Fruit fly (Drosophila melanogaster) whole organism, embryonic: ENCODE measurements around the gene Nrx-IV.

ENCODE experiments used
- Atf6 ChIP-seq: fragments of 200-800 bp; sonication (Bioruptor generic); IDR thresholded peaks from 2 replicates; pipeline ENCODE4 v1.3.6; 2022; ENCODE audit warnings: missing biosample characterization, missing genetic modification characterization
- BEAF-32 ChIP-seq: fragments of 200-800 bp; sonication (Bioruptor generic); optimal IDR thresholded peaks from 3 replicates; lab custom pipeline; 2017; ENCODE audit warnings: missing biosample characterization, missing genetic modification characterization, mild to moderate bottlenecking, moderate library complexity, missing genetic modification reagents
- CG10979 ChIP-seq: fragments of 200-800 bp; sonication (Bioruptor generic); optimal IDR thresholded peaks from 2 replicates; lab custom pipeline; 2018; ENCODE audit warnings: missing biosample characterization, mild to moderate bottlenecking, missing genetic modification characterization, moderate library complexity
- CG12104 ChIP-seq: fragments of 200-800 bp; sonication (Bioruptor generic); optimal IDR thresholded peaks from 3 replicates; lab custom pipeline; 2016; ENCODE audit warnings: missing biosample characterization, missing genetic modification characterization
- CG13296 ChIP-seq: fragments of 200-800 bp; sonication (Bioruptor generic); optimal IDR thresholded peaks from 3 replicates; lab custom pipeline; 2018; ENCODE audit warnings: missing biosample characterization, mild to moderate bottlenecking, missing genetic modification characterization
- CG14710 ChIP-seq: fragments of 200-800 bp; sonication (Bioruptor generic); optimal IDR thresholded peaks from 3 replicates; lab custom pipeline; 2019; ENCODE audit warnings: missing biosample characterization, mild to moderate bottlenecking, missing genetic modification characterization, moderate library complexity
- CG1529 ChIP-seq: fragments of 200-800 bp; sonication (Bioruptor generic); optimal IDR thresholded peaks from 3 replicates; lab custom pipeline; 2018; ENCODE audit warnings: missing biosample characterization, missing genetic modification characterization
- CG16779 ChIP-seq: fragments of 200-800 bp; sonication (Bioruptor generic); IDR thresholded peaks from 2 replicates; pipeline ENCODE4 v1.3.6; 2022; ENCODE audit warnings: missing biosample characterization, missing genetic modification characterization
- CG16815 ChIP-seq: fragments of 200-800 bp; sonication (Bioruptor generic); optimal IDR thresholded peaks from 3 replicates; lab custom pipeline; 2017; ENCODE audit warnings: missing biosample characterization, mild to moderate bottlenecking, missing genetic modification characterization
- CG17912 ChIP-seq: fragments of 200-800 bp; sonication (Bioruptor generic); optimal IDR thresholded peaks from 2 replicates; lab custom pipeline; 2018; ENCODE audit warnings: missing biosample characterization, mild to moderate bottlenecking, missing genetic modification characterization
- CG1792 ChIP-seq: fragments of 200-800 bp; sonication (Bioruptor generic); optimal IDR thresholded peaks from 2 replicates; lab custom pipeline; 2016; ENCODE audit warnings: missing biosample characterization, missing genetic modification characterization
- CG18764 ChIP-seq: fragments of 200-800 bp; sonication (Bioruptor generic); optimal IDR thresholded peaks from 3 replicates; lab custom pipeline; 2016; ENCODE audit warnings: missing biosample characterization, missing genetic modification characterization
- CG2199 ChIP-seq: fragments of 200-800 bp; sonication (Bioruptor generic); IDR thresholded peaks from 3 replicates; pipeline ENCODE4 v1.3.6; 2022; ENCODE audit warnings: missing biosample characterization, missing genetic modification characterization
- CG31441 ChIP-seq: fragments of 200-800 bp; sonication (Bioruptor generic); IDR thresholded peaks from 2 replicates; pipeline ENCODE4 v1.3.6; 2022; ENCODE audit warnings: missing biosample characterization, missing genetic modification characterization
- CG32772 ChIP-seq: fragments of 200-800 bp; sonication (Bioruptor generic); IDR thresholded peaks from 2 replicates; pipeline ENCODE4 v1.3.6; 2022; ENCODE audit warnings: missing biosample characterization, missing genetic modification characterization
- CG3281 ChIP-seq: fragments of 200-800 bp; sonication (Bioruptor generic); optimal IDR thresholded peaks from 3 replicates; lab custom pipeline; 2017; ENCODE audit warnings: missing biosample characterization, mild to moderate bottlenecking, missing genetic modification characterization
- CG6791 ChIP-seq: fragments of 200-800 bp; sonication (Bioruptor generic); IDR thresholded peaks from 3 replicates; pipeline ENCODE4 v1.3.6; 2022; ENCODE audit warnings: missing biosample characterization, missing genetic modification characterization; ENCODE audit not compliant: partially characterized antibody
- CG7786 ChIP-seq: fragments of 200-800 bp; sonication (Bioruptor generic); optimal IDR thresholded peaks from 2 replicates; lab custom pipeline; 2016; ENCODE audit warnings: missing biosample characterization, missing genetic modification characterization
- CG7928 ChIP-seq: fragments of 200-800 bp; sonication (Bioruptor generic); optimal IDR thresholded peaks from 2 replicates; lab custom pipeline; 2017; ENCODE audit warnings: missing biosample characterization, mild to moderate bottlenecking, missing genetic modification characterization
- Chrac-16 ChIP-seq: fragments of 200-800 bp; sonication (Bioruptor generic); optimal IDR thresholded peaks from 3 replicates; lab custom pipeline; 2016; ENCODE audit warnings: missing biosample characterization, missing genetic modification characterization
- Dek ChIP-seq: fragments of 200-800 bp; sonication (Bioruptor generic); optimal IDR thresholded peaks from 3 replicates; lab custom pipeline; 2019; ENCODE audit warnings: missing biosample characterization, mild to moderate bottlenecking, missing genetic modification characterization, moderate library complexity
- Dref ChIP-seq: fragments of 200-800 bp; sonication (Bioruptor generic); IDR thresholded peaks from 2 replicates; pipeline ENCODE4 v1.3.6; 2022; ENCODE audit warnings: missing biosample characterization, missing genetic modification characterization
- Fer1 ChIP-seq: fragments of 200-800 bp; sonication (Bioruptor generic); optimal IDR thresholded peaks from 2 replicates; lab custom pipeline; 2017; ENCODE audit warnings: missing biosample characterization, mild to moderate bottlenecking, missing genetic modification characterization
- HLHmδ ChIP-seq: fragments of 200-800 bp; sonication (Bioruptor generic); optimal IDR thresholded peaks from 2 replicates; lab custom pipeline; 2018; ENCODE audit warnings: missing biosample characterization, mild to moderate bottlenecking, missing genetic modification characterization, moderate library complexity
- Hey ChIP-seq: fragments of 200-800 bp; sonication (Bioruptor generic); optimal IDR thresholded peaks from 3 replicates; lab custom pipeline; 2018; ENCODE audit warnings: missing biosample characterization, mild to moderate bottlenecking, missing genetic modification characterization
- Hr78 ChIP-seq, 2 experiments: fragments of 200-800 bp in 1 of 2; fragments of >200 bp in 1 of 2; sonication (Bioruptor generic) in 1 of 2; optimal IDR thresholded peaks; 2 replicates each; lab custom pipeline; 2017 to 2019; ENCODE audit warnings: missing biosample characterization in 2 of 2, missing genetic modification characterization in 2 of 2, mild to moderate bottlenecking in 1 of 2, moderate library complexity in 1 of 2
- Hsf ChIP-seq: fragments of 200-800 bp; sonication (Bioruptor generic); optimal IDR thresholded peaks from 3 replicates; lab custom pipeline; 2016; ENCODE audit warnings: missing biosample characterization, missing genetic modification characterization
- Nf-YB ChIP-seq: fragments of 200-800 bp; sonication (Bioruptor generic); optimal IDR thresholded peaks from 3 replicates; lab custom pipeline; 2019; ENCODE audit warnings: missing biosample characterization, mild to moderate bottlenecking, missing genetic modification characterization, moderate library complexity
- Oli ChIP-seq: fragments of 200-800 bp; sonication (Bioruptor generic); optimal IDR thresholded peaks from 2 replicates; lab custom pipeline; 2018; ENCODE audit warnings: missing biosample characterization, mild to moderate bottlenecking, missing genetic modification characterization, moderate library complexity
- Sox102F ChIP-seq: fragments of 200-800 bp; sonication (Bioruptor generic); optimal IDR thresholded peaks from 2 replicates; lab custom pipeline; 2018; ENCODE audit warnings: missing biosample characterization, mild to moderate bottlenecking, missing genetic modification characterization, moderate library complexity
- Ssrp ChIP-seq: fragments of 200-800 bp; sonication (Bioruptor generic); optimal IDR thresholded peaks from 2 replicates; lab custom pipeline; 2018; ENCODE audit warnings: missing biosample characterization, mild to moderate bottlenecking, missing genetic modification characterization, moderate library complexity
- Taf1 ChIP-seq: fragments of 200-800 bp; sonication (Bioruptor generic); IDR thresholded peaks from 2 replicates; pipeline ENCODE4 v1.3.6; 2022; ENCODE audit warnings: missing biosample characterization, missing genetic modification characterization
- corto ChIP-seq: fragments of 200-800 bp; sonication (Bioruptor generic); optimal IDR thresholded peaks from 2 replicates; lab custom pipeline; 2016; ENCODE audit warnings: missing biosample characterization, mild to moderate bottlenecking, missing genetic modification characterization, moderate library complexity
- ftz-f1 ChIP-seq: fragments of 200-800 bp; sonication (Bioruptor generic); optimal IDR thresholded peaks from 2 replicates; lab custom pipeline; 2016; ENCODE audit warnings: missing biosample characterization, missing genetic modification characterization
- lab ChIP-seq: fragments of 200-800 bp; sonication (Bioruptor generic); optimal IDR thresholded peaks from 3 replicates; lab custom pipeline; 2017; ENCODE audit warnings: missing biosample characterization, missing genetic modification characterization, mild to moderate bottlenecking, moderate library complexity, missing genetic modification reagents
- lov ChIP-seq, 2 experiments: fragments of 200-800 bp in 1 of 2; fragments of >200 bp in 1 of 2; sonication (Bioruptor generic) in 1 of 2; IDR thresholded peaks in 1 of 2; optimal IDR thresholded peaks in 1 of 2; 2 replicates in 1 of 2; 3 replicates in 1 of 2; pipeline versions ENCODE4 v1.3.6 to Lab custom; 2017 to 2022; ENCODE audit warnings: missing biosample characterization in 1 of 2, missing genetic modification characterization in 1 of 2
- nom ChIP-seq: fragments of 200-800 bp; sonication (Bioruptor generic); optimal IDR thresholded peaks from 2 replicates; lab custom pipeline; 2017; ENCODE audit warnings: missing biosample characterization, missing genetic modification characterization, mild to moderate bottlenecking, moderate library complexity, missing genetic modification reagents
- pros ChIP-seq: fragments of 200-800 bp; sonication (Bioruptor generic); optimal IDR thresholded peaks from 3 replicates; lab custom pipeline; 2019; ENCODE audit warnings: missing biosample characterization, mild to moderate bottlenecking, missing genetic modification characterization, moderate library complexity
- sens ChIP-seq: fragments of 200-800 bp; sonication (Bioruptor generic); peaks from one replicate; lab custom pipeline; 2016; ENCODE audit warnings: missing biosample characterization, missing genetic modification characterization
- sens-2 ChIP-seq: fragments of 200-800 bp; sonication (Bioruptor generic); IDR thresholded peaks from 2 replicates; pipeline ENCODE4 v1.3.6; 2022; ENCODE audit warnings: missing biosample characterization, missing genetic modification characterization
- so ChIP-seq: fragments of 200-800 bp; sonication (Bioruptor generic); IDR thresholded peaks from 3 replicates; pipeline ENCODE4 v1.3.6; 2022; ENCODE audit warnings: missing biosample characterization, missing genetic modification characterization
- ssp ChIP-seq: fragments of 200-800 bp; sonication (Bioruptor generic); IDR thresholded peaks from 2 replicates; pipeline ENCODE4 v1.3.6; 2022; ENCODE audit warnings: missing biosample characterization, missing genetic modification characterization
- sug ChIP-seq: fragments of 200-800 bp; optimal IDR thresholded peaks from 2 replicates; lab custom pipeline; 2019; ENCODE audit warnings: missing biosample characterization, mild to moderate bottlenecking, missing genetic modification characterization, moderate library complexity
- tio ChIP-seq: fragments of 200-800 bp; sonication (Bioruptor generic); optimal IDR thresholded peaks from 2 replicates; lab custom pipeline; 2017; ENCODE audit warnings: missing biosample characterization, missing genetic modification characterization, inconsistent platforms
- tup ChIP-seq: fragments of 200-800 bp; sonication (Bioruptor generic); optimal IDR thresholded peaks from 2 replicates; lab custom pipeline; 2016; ENCODE audit warnings: missing biosample characterization, mild to moderate bottlenecking, missing genetic modification characterization, moderate library complexity
- twi ChIP-seq: fragments of 200-800 bp; optimal IDR thresholded peaks from 2 replicates; lab custom pipeline; 2019; ENCODE audit warnings: missing biosample characterization, mild to moderate bottlenecking, missing genetic modification characterization, moderate library complexity
- tx ChIP-seq: fragments of 200-800 bp; sonication (Bioruptor generic); optimal IDR thresholded peaks from 2 replicates; lab custom pipeline; 2016; ENCODE audit warnings: missing biosample characterization, missing genetic modification characterization

The Nrx-IV gene

dm6 chr3L:12096799-12097662 is 49.3 kb upstream of the Nrx-IV start (continued):
- TF ChIP-seq CG12104 (GFP tag; lab: Kevin White, UChicago) (no peak), Dref (GFP tag; lab: Robert Waterston, UW) (no peak), CG14710 (tag; lab: Kevin White, UChicago) (peak; percentile 11), Oli (peak; percentile 4), CG31441 (peak; percentile 47; the same call in 1 of the 2 replicates), Atf6 (GFP tag; lab: Robert Waterston, UW) (peak; percentile 26; the same call in 1 of the 2 replicates), tx (GFP tag; lab: Kevin White, UChicago) (no peak), Dek (tag; lab: Kevin White, UChicago) (no peak), CG1529 (peak; percentile 9), CG3281 (GFP tag; lab: Kevin White, UChicago) (no peak), sens-2 (GFP tag; lab: Robert Waterston, UW) (no peak), CG13296 (no peak), HLHmδ (GFP tag; lab: Kevin White, UChicago) (no peak), CG16815 (no peak), tio (GFP tag; lab: Kevin White, UChicago) (peak; percentile 31), Ssrp (tag; lab: Kevin White, UChicago) (no peak), ssp (no peak), lab (GFP tag; lab: Kevin White, UChicago) (peak; percentile 31), corto (no peak), Hey (tag; lab: Kevin White, UChicago) (no peak), ftz-f1 (GFP tag; lab: Kevin White, UChicago) (no peak), pros (GFP tag; lab: Kevin White, UChicago) (no peak), CG17912 (GFP tag; lab: Kevin White, UChicago) (no peak), Chrac-16 (GFP tag; lab: Kevin White, UChicago) (no peak), Taf1 (no peak), CG6791 (GFP tag; lab: Robert Waterston, UW) (no peak), BEAF-32 (GFP tag; lab: Kevin White, UChicago) (no peak), Nf-YB (GFP tag; lab: Kevin White, UChicago) (no peak)

dm6 chr3L:12099329-12100031 is 46.8 kb upstream of the Nrx-IV start:
- TF ChIP-seq nom (GFP tag; lab: Kevin White, UChicago) (peak; percentile 49), Hr78 (GFP tag; optimal IDR thresholded peaks at IDR 0.05; lab: Kevin White, UChicago) (no peak), CG1792 (GFP tag; lab: Kevin White, UChicago) (no peak), CG18764 (no peak), CG2199 (peak; percentile 79; the same call in 2 of the 3 replicates), so (GFP tag; lab: Robert Waterston, UW) (no peak), sens (peak; percentile 58), twi (peak; percentile 99), Fer1 (GFP tag; lab: Kevin White, UChicago) (no peak), CG16779 (GFP tag; lab: Robert Waterston, UW) (peak; percentile 19; the same call in 1 of the 2 replicates), CG32772 (GFP tag; lab: Robert Waterston, UW) (no peak), Hsf (GFP tag; lab: Kevin White, UChicago) (no peak), Sox102F (GFP tag; lab: Kevin White, UChicago) (no peak), lov (optimal IDR thresholded peaks at IDR 0.05; lab: Kevin White, UChicago) (no peak), lov (GFP tag; IDR thresholded peaks at IDR 0.05; lab: Robert Waterston, UW) (0 out of 3 replicates have a peak, but pooled peaks have one; percentile 50), CG7928 (GFP tag; lab: Kevin White, UChicago) (no peak), sug (no peak), tup (GFP tag; lab: Kevin White, UChicago) (no peak), CG7786 (no peak), CG10979 (no peak)
